Fruit fly (Drosophila melanogaster) whole organism, wandering third instar larva: ENCODE data around the gene CG7252.

Source experiments
- Abd-B ChIP-seq: fragments of >200 bp; optimal IDR thresholded peaks from 2 replicates; lab custom pipeline; 2017; ENCODE audit warnings: missing biosample characterization, missing genetic modification characterization
- Dfd ChIP-seq: fragments of >200 bp; optimal IDR thresholded peaks from 2 replicates; lab custom pipeline; 2017; ENCODE audit warnings: missing biosample characterization, missing genetic modification characterization
- Dif ChIP-seq: fragments of 200-275, 200-300 bp; sonication (Bioruptor generic); optimal IDR thresholded peaks from 2 replicates; lab custom pipeline; 2018; ENCODE audit warnings: missing biosample characterization, missing genetic modification characterization; ENCODE audit not compliant: partially characterized antibody
- Jra ChIP-seq: sonication (Bioruptor generic); optimal IDR thresholded peaks from 2 replicates; lab custom pipeline; 2016; ENCODE audit warnings: missing biosample characterization, missing genetic modification characterization
- N ChIP-seq: fragments of >200 bp; optimal IDR thresholded peaks from 2 replicates; lab custom pipeline; 2018; ENCODE audit warnings: missing biosample characterization, missing external identifiers, missing genetic modification characterization
- br ChIP-seq: fragments of 200-800 bp; sonication (Bioruptor generic); optimal IDR thresholded peaks from 2 replicates; lab custom pipeline; 2016; ENCODE audit warnings: missing biosample characterization, missing genetic modification characterization
- dl ChIP-seq, 2 experiments: fragments of 175-275, 200-275 bp in 1 of 2; fragments of 200-275 bp in 1 of 2; sonication (Bioruptor generic); optimal IDR thresholded peaks; lab custom pipeline; 2018; ENCODE audit warnings: mild to moderate bottlenecking in 2 of 2, missing biosample characterization in 2 of 2, missing genetic modification characterization in 2 of 2, moderate library complexity in 2 of 2; ENCODE audit not compliant: partially characterized antibody in 2 of 2, insufficient read depth in 1 of 2
- ey ChIP-seq: fragments of 200-800 bp; sonication (Bioruptor generic); optimal IDR thresholded peaks from 2 replicates; lab custom pipeline; 2016; ENCODE audit warnings: missing biosample characterization, missing genetic modification characterization
- pan ChIP-seq: fragments of >200 bp; optimal IDR thresholded peaks from 2 replicates; lab custom pipeline; 2017
- psq ChIP-seq: fragments of 200-800 bp; sonication (Bioruptor generic); optimal IDR thresholded peaks from 3 replicates; lab custom pipeline; 2017; ENCODE audit warnings: missing biosample characterization, mild to moderate bottlenecking, missing genetic modification characterization, moderate library complexity
- usp ChIP-seq: fragments of >200 bp; optimal IDR thresholded peaks from 2 replicates; lab custom pipeline; 2017; ENCODE audit warnings: missing biosample characterization, missing genetic modification characterization

dm6 chr3L:11938716-11939115 is 8.8 kb upstream of the CG7252 start, which contains the start of gene CG44837:
- TF ChIP-seq psq (GFP tag; lab: Kevin White, UChicago) (no peak), N (GFP tag; lab: Kevin White, UChicago) (no peak), Dif (no peak), dl (GFP tag; optimal IDR thresholded peaks at IDR 0.05; lab: Kevin White, UChicago; ENCODE audit: insufficient read depth in 1 of 2, partially characterized antibody in 2 of 2) (no peak), Dfd (GFP tag; lab: Kevin White, UChicago) (no peak), ey (GFP tag; lab: Kevin White, UChicago) (no peak), pan (no peak), usp (no peak), Abd-B (GFP tag; lab: Kevin White, UChicago) (no peak), Jra (no peak), br (no peak)
